Worm (Caenorhabditis elegans) whole organism, young adult: ENCODE measurements around the gene lips-12.

ENCODE experiments used
- ceh-100 ChIP-seq: fragments of 200-800 bp; sonication (Bioruptor generic); IDR thresholded peaks from 2 replicates; pipeline ENCODE4 v1.3.6; 2022; ENCODE audit warnings: missing genetic modification reagents, missing genetic modification characterization, missing compliant biosample characterization
- lsy-27 ChIP-seq: sonication (generic microtip); optimal IDR thresholded peaks from 2 replicates; lab custom pipeline; 2017; ENCODE audit warnings: missing genetic modification characterization, mild to moderate bottlenecking, missing compliant biosample characterization, antibody characterized with exemption, missing genotype, borderline replicate concordance; ENCODE audit not compliant: insufficient read depth
- nhr-27 ChIP-seq: fragments of 200-800 bp; sonication (Bioruptor generic); optimal IDR thresholded peaks from 2 replicates; lab custom pipeline; 2018; ENCODE audit warnings: mild to moderate bottlenecking, missing genetic modification characterization, moderate library complexity, missing compliant biosample characterization
- snpc-4 ChIP-seq, 5 experiments: fragments of 150-350 bp in 1 of 5; sonication (generic microtip) in 4 of 5; optimal IDR thresholded peaks; 2 replicates each; lab custom pipeline; 2014 to 2018; ENCODE audit warnings: missing genetic modification characterization in 5 of 5, missing biosample characterization in 3 of 5, antibody characterized with exemption in 2 of 5, mild to moderate bottlenecking in 2 of 5, missing compliant biosample characterization in 2 of 5, missing genotype in 2 of 5, moderate library complexity in 2 of 5, missing genetic modification reagents in 1 of 5

DNA sequence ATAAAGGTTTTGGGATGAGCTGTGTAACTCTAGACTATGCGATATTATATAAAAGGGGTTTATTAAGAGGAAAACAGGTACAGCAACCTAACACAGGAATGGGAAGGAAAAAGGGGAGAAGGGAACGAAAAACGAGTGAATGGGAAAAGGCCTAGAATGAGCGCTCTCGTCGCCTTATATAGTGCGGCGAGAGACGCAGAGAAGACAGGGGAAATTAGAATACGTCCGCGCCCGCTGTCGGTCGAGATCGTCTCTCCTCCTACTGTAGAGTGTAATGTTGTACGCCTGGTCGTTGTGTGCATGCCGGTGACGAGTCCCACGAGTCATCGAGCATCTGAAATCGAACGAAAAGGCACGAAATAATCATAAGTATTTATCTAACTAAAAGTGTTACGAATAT is 39.3 kb upstream of the lips-12 start:
- no peak for TF ChIP-seq snpc-4 (GFP tag; optimal IDR thresholded peaks at IDR 0.05; lab: Kevin White, UChicago)
- no peak for TF ChIP-seq snpc-4 (tag; optimal IDR thresholded peaks at IDR 0.05; lab: Kevin White, UChicago)
- no peak for TF ChIP-seq nhr-27 (tag; lab: Kevin White, UChicago)
- TF ChIP-seq lsy-27 (tag; lab: Kevin White, UChicago): no peak
- no peak for TF ChIP-seq ceh-100 (GFP tag; lab: Robert Waterston, UW)
